Worm (Caenorhabditis elegans): ENCODE results near the gene npr-29.
A peak's percentile ranks its signal among the peaks of the same experiment; 100 is the strongest.

Gene npr-29

ce11 chrIII:9237626-9238025 lies 22.4 kb upstream of the npr-29 start:
- TF ChIP-seq mab-5 (tag; optimal IDR thresholded peaks at IDR 0.05): no peak
- TF ChIP-seq lin-39 (tag; optimal IDR thresholded peaks at IDR 0.05): no peak
- TF ChIP-seq crh-2 (tag; optimal IDR thresholded peaks at IDR 0.05): peak; percentile 9
- TF ChIP-seq fos-1 (tag; optimal IDR thresholded peaks at IDR 0.05): peak; percentile 15

ce11 chrIII:9236228-9236627 lies 21.0 kb upstream of the npr-29 start, which contains the start of gene T23G5.2:
Gene T23G5.2 (minus strand): TSS chrIII:9236328.
- TF ChIP-seq fos-1 (tag; optimal IDR thresholded peaks at IDR 0.05) (no peak), lin-13 (GFP tag; optimal IDR thresholded peaks at IDR 0.05) (no peak), ZK546.5 (tag; optimal IDR thresholded peaks at IDR 0.05) (no peak), elt-1 (tag; optimal IDR thresholded peaks at IDR 0.05) (no peak), nhr-77 (tag; optimal IDR thresholded peaks at IDR 0.05) (no peak), F13H6.1 (tag; optimal IDR thresholded peaks at IDR 0.05) (no peak), gmeb-1 (tag; optimal IDR thresholded peaks at IDR 0.05) (no peak), nhr-237 (tag; optimal IDR thresholded peaks at IDR 0.05) (no peak), lin-39 (tag; optimal IDR thresholded peaks at IDR 0.05) (no peak), crh-2 (tag; optimal IDR thresholded peaks at IDR 0.05) (no peak), ama-1 (optimal IDR thresholded peaks at IDR 0.05) (no peak), elt-3 (tag; optimal IDR thresholded peaks at IDR 0.05) (no peak), nhr-11 (tag; optimal IDR thresholded peaks at IDR 0.05) (no peak), unc-55 (GFP tag; optimal IDR thresholded peaks at IDR 0.05) (no peak), snpc-4 (tag; optimal IDR thresholded peaks at IDR 0.05) (no peak)

- TF ChIP-seq mbf-1 (tag; optimal IDR thresholded peaks at IDR 0.05) (no peak), F13H6.1 (tag; optimal IDR thresholded peaks at IDR 0.05) (no peak), mdl-1 (tag; optimal IDR thresholded peaks at IDR 0.05) (no peak), ceh-82 (tag; optimal IDR thresholded peaks at IDR 0.05) (no peak), nhr-11 (tag; optimal IDR thresholded peaks at IDR 0.05) (no peak), gmeb-1 (tag; optimal IDR thresholded peaks at IDR 0.05) (no peak), nhr-23 (tag; optimal IDR thresholded peaks at IDR 0.05) (no peak), lsy-2 (tag; optimal IDR thresholded peaks at IDR 0.05) (no peak), nhr-12 (tag; optimal IDR thresholded peaks at IDR 0.05) (no peak), nhr-21 (tag; optimal IDR thresholded peaks at IDR 0.05) (no peak), sma-3 (GFP tag; optimal IDR thresholded peaks at IDR 0.05) (no peak), nhr-237 (tag; optimal IDR thresholded peaks at IDR 0.05) (no peak), nhr-129 (tag; optimal IDR thresholded peaks at IDR 0.05) (no peak), blmp-1 (tag; optimal IDR thresholded peaks at IDR 0.05; ENCODE audit: insufficient read depth) (no peak), unc-55 (GFP tag; optimal IDR thresholded peaks at IDR 0.05) (no peak), ztf-1 (GFP tag; conservative IDR thresholded peaks at IDR 0.05) (no peak), ama-1 (optimal IDR thresholded peaks at IDR 0.05) (no peak)
These were observed 15.9 kb upstream of the npr-29 start, which contains the start of gene T23G5.3 for ce11 chrIII:9231173-9231572. Gene T23G5.3 (minus strand): TSS chrIII:9231273.

ce11 chrIII:9228722-9229121 lies 13.5 kb upstream of the npr-29 start, which contains the start of gene rnr-1:
Gene rnr-1 (minus strand): TSS chrIII:9228798.
- TF ChIP-seq elt-1 (tag; optimal IDR thresholded peaks at IDR 0.05): no peak
- TF ChIP-seq nhr-21 (tag; optimal IDR thresholded peaks at IDR 0.05): no peak
- TF ChIP-seq ztf-1 (GFP tag; conservative IDR thresholded peaks at IDR 0.05): no peak
- TF ChIP-seq unc-62 (GFP tag; optimal IDR thresholded peaks at IDR 0.05): no peak
- TF ChIP-seq nhr-129 (tag; optimal IDR thresholded peaks at IDR 0.05): no peak
- TF ChIP-seq fos-1 (tag; optimal IDR thresholded peaks at IDR 0.05): no peak
- no peak for TF ChIP-seq lin-39 (tag; optimal IDR thresholded peaks at IDR 0.05)
- no peak for TF ChIP-seq snpc-4 (tag; optimal IDR thresholded peaks at IDR 0.05)
- TF ChIP-seq blmp-1 (tag; optimal IDR thresholded peaks at IDR 0.05; ENCODE audit: insufficient read depth): no peak
- no peak for TF ChIP-seq crh-2 (tag; optimal IDR thresholded peaks at IDR 0.05)
- no peak for TF ChIP-seq alr-1 (tag; optimal IDR thresholded peaks at IDR 0.05)
- no peak for TF ChIP-seq lin-13 (GFP tag; optimal IDR thresholded peaks at IDR 0.05)
- no peak for TF ChIP-seq ama-1 (optimal IDR thresholded peaks at IDR 0.05)

- TF ChIP-seq ztf-1 (GFP tag; conservative IDR thresholded peaks at IDR 0.05) (no peak), nhr-77 (tag; optimal IDR thresholded peaks at IDR 0.05) (no peak), zag-1 (tag; optimal IDR thresholded peaks at IDR 0.05) (no peak), lin-13 (GFP tag; optimal IDR thresholded peaks at IDR 0.05) (peak; percentile 48), elt-3 (tag; optimal IDR thresholded peaks at IDR 0.05) (no peak), C34F6.9 (tag; optimal IDR thresholded peaks at IDR 0.05) (peak; percentile 61), mbf-1 (tag; optimal IDR thresholded peaks at IDR 0.05) (no peak), ceh-16 (tag; optimal IDR thresholded peaks at IDR 0.05) (no peak), nhr-6 (tag; optimal IDR thresholded peaks at IDR 0.05) (no peak), crh-2 (tag; optimal IDR thresholded peaks at IDR 0.05) (no peak), alr-1 (tag; optimal IDR thresholded peaks at IDR 0.05) (no peak), sem-4 (tag; optimal IDR thresholded peaks at IDR 0.05) (no peak), lin-11 (tag; optimal IDR thresholded peaks at IDR 0.05) (no peak), gmeb-1 (tag; optimal IDR thresholded peaks at IDR 0.05) (peak; percentile 75), nhr-23 (tag; optimal IDR thresholded peaks at IDR 0.05) (no peak), sma-3 (GFP tag; optimal IDR thresholded peaks at IDR 0.05) (no peak), mab-5 (tag; optimal IDR thresholded peaks at IDR 0.05) (no peak), blmp-1 (tag; optimal IDR thresholded peaks at IDR 0.05; ENCODE audit: insufficient read depth) (no peak), egl-27 (tag; optimal IDR thresholded peaks at IDR 0.05) (no peak), ztf-4 (tag; optimal IDR thresholded peaks at IDR 0.05) (no peak), F13H6.1 (tag; optimal IDR thresholded peaks at IDR 0.05) (no peak), mdl-1 (tag; optimal IDR thresholded peaks at IDR 0.05) (no peak), lsy-2 (tag; optimal IDR thresholded peaks at IDR 0.05) (peak in 1 of 2 experiments; percentile 71), nhr-12 (tag; optimal IDR thresholded peaks at IDR 0.05) (no peak), sma-9 (GFP tag; optimal IDR thresholded peaks at IDR 0.05) (peak; percentile 3), sma-9 (tag; optimal IDR thresholded peaks at IDR 0.05) (no peak), Y55F3AM.14 (GFP tag; optimal IDR thresholded peaks at IDR 0.05) (no peak), R02D3.7 (tag; optimal IDR thresholded peaks at IDR 0.05) (no peak), ama-1 (optimal IDR thresholded peaks at IDR 0.05) (no peak), unc-55 (GFP tag; optimal IDR thresholded peaks at IDR 0.05) (peak; percentile 82), fos-1 (tag; optimal IDR thresholded peaks at IDR 0.05) (no peak), nhr-237 (tag; optimal IDR thresholded peaks at IDR 0.05) (no peak)
These were observed 12.9 kb upstream of the npr-29 start for ce11 chrIII:9228190-9228589.

Data from whole organism, L2 larva.